Worm (Caenorhabditis elegans): Measurements from ENCODE around the gene dnc-2.

dnc-2 gene

ce11 chrIII:5922236-5922635, 3.3 kb downstream of the dnc-2 start:
- no peak for TF ChIP-seq unc-62 (GFP tag; optimal IDR thresholded peaks at IDR 0.05)

ce11 chrIII:5921067-5921678, 4.4 kb downstream of the dnc-2 start:
- no peak for TF ChIP-seq unc-62 (GFP tag; optimal IDR thresholded peaks at IDR 0.05)

DNA sequence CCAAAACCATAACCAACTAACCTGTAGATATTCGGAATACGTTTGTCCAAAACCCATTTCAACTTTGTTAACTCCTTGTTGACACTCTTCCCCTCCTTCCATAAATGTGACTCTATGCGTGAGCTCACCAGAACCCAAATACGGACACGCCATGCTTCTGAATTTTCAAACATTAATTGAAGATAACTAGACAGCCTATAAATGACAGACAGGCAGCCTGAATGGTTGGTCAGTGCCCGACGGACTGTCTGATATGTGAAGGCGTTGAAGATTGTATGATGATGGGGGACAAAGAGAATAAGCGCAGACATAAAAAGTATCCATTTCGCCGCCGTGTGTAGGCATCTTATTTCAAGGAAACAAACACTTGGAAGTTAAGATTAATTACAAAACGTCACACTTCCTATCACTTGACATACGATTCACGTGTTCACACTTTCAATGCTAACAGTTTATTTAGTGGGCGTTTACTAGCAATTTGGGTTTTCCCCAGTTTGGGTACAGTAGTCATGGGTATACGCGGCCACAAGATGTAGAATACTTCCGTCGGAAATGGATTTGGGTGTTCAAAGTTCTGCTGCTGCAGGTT, 5.7 kb downstream of the dnc-2 start, which contains the start of the genes tdo-2 and C28H8.2:
Gene tdo-2 (minus strand): TSS at position 157 of the 589 bp plus-strand sequence.
Gene C28H8.2 (plus strand): TSS at position 524 of the 589 bp plus-strand sequence.
- no peak for TF ChIP-seq unc-62 (GFP tag; optimal IDR thresholded peaks at IDR 0.05)

DNA sequence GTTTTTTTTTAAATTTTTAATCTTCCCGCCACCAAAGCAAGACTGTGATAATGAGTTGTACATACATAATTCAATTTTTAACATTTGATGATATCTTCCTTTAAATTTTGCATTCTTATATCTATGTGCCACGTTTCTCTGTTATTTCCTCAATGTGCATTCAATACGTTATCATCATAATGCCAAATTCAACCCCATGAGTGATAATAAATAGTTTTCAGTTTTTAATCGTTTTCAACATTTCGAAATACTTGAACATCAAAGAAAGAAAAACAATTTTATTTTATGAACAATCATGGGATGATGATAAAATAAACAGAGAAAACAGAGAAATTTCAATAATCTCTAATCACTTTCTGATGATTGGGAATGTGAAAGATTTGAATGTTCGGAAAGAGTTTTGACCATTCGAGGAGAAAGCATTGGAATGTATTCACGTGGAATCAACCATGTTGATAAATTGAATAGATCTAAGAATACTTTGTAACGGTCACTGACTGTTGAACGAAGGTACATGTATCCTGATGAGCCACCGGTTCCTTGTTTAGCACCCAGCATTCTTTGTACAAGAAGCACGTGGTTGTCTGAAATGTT, 8.1 kb downstream of the dnc-2 start:
- no peak for TF ChIP-seq unc-62 (GFP tag; optimal IDR thresholded peaks at IDR 0.05)

- no peak for TF ChIP-seq unc-62 (GFP tag; optimal IDR thresholded peaks at IDR 0.05)
Observed at ce11 chrIII:5915926-5916325, 9.6 kb downstream of the dnc-2 start.

ce11 chrIII:5914717-5915116, 10.8 kb downstream of the dnc-2 start:
- TF ChIP-seq unc-62 (GFP tag; optimal IDR thresholded peaks at IDR 0.05) = no peak

DNA sequence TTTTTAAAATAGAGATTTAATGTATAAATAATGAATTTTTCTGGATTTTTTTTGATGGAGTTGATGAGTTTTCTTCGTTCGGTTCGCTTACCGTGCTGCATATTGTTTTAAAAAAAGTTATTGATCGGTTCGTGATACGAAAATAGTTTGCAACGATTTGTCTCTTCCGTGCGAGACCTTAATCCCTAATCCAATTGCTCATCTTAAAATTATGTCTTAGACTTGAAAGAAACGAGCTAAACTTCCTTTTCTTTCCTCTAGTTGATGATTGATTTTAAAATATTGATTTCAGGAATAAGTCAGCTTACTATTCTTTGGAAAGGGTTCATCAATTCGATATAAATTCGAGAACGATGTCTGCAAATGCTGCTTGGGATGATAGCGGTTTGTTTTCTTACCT, 17.1 kb downstream of the dnc-2 start, which contains the start of gene C28H8.3:
Gene C28H8.3 (plus strand): TSS at position 293 of the 400 bp plus-strand sequence.
- no peak for TF ChIP-seq unc-62 (GFP tag; optimal IDR thresholded peaks at IDR 0.05)

ce11 chrIII:5906749-5907148, 18.8 kb downstream of the dnc-2 start, which contains the start of gene erd-2.2:
TSS of gene erd-2.2 (plus strand) at chrIII:5907049.
- TF ChIP-seq unc-62 (GFP tag; optimal IDR thresholded peaks at IDR 0.05) = no peak

ce11 chrIII:5906059-5906458, 19.5 kb downstream of the dnc-2 start, which contains the start of gene dpff-1:
TSS of gene dpff-1 (minus strand) at chrIII:5906346.
- TF ChIP-seq unc-62 (GFP tag; optimal IDR thresholded peaks at IDR 0.05) = no peak

DNA sequence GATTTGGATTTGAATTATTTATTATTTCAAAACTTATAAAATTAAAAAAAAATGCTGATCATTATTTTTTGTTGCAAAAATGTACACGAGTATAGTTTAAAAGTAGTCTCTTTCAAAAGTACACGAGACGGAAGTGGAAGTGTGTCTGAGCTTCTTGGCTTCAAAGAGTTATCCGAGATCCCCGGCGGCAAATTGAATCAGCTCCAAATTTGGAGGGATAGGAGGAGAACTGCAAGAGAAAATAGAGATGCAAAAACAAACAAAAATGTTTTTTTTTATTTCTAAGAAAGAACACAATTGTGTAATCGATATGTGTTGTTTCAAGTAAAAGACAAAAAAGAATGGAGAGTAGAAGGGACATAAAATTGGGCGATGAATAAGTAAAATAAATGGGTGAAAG, 23.0 kb downstream of the dnc-2 start:
- no peak for TF ChIP-seq unc-62 (GFP tag; optimal IDR thresholded peaks at IDR 0.05)

ce11 chrIII:5900709-5901108, 24.8 kb downstream of the dnc-2 start:
- TF ChIP-seq unc-62 (GFP tag; optimal IDR thresholded peaks at IDR 0.05) = no peak

DNA sequence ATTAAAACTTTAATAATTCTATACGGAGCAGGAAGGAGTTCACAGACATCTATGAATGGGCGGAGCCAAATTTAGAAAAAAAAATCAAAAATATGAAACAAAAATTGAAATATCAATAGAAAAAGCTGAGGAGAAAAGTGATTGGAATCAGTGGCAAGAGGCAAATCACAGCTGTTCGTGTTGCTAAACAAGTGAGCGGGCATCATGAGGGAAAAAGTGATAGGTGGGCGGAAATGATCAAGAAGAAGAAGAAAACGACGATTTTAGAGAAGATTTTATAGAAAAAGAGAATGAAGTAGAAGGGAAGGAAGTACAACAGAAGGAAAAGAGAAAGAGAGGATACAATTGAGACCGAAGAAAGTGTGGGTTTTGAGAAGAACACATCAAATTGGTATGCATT, 26.9 kb downstream of the dnc-2 start:
- no peak for TF ChIP-seq unc-62 (GFP tag; optimal IDR thresholded peaks at IDR 0.05)

- no peak for TF ChIP-seq unc-62 (GFP tag; optimal IDR thresholded peaks at IDR 0.05)
Observed at ce11 chrIII:5897468-5897867, 28.1 kb downstream of the dnc-2 start.

ce11 chrIII:5895913-5896312, 29.6 kb downstream of the dnc-2 start, which contains the start of gene pxl-1:
TSS of gene pxl-1 (minus strand) at chrIII:5896013.
- TF ChIP-seq unc-62 (GFP tag; optimal IDR thresholded peaks at IDR 0.05) = no peak

DNA sequence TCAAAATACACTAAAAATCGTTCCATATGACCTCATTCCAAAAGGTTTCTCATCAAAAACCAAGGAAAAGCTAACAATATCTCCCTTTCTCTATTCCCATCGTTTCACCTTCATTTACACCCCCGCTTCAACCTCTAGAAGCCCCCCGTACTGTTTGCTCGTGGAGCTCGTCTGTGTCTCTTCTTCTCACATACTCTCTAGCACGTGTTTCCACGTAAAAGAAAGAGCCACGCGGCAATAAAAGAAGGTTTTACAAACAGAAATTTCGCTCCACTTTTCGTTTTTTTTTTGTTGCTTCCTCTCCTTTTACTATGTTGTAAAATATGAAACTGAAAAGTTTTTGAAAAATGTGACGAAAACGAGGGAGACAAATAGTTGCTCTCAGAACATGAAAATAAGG, 32.6 kb downstream of the dnc-2 start:
- no peak for TF ChIP-seq unc-62 (GFP tag; optimal IDR thresholded peaks at IDR 0.05)

DNA sequence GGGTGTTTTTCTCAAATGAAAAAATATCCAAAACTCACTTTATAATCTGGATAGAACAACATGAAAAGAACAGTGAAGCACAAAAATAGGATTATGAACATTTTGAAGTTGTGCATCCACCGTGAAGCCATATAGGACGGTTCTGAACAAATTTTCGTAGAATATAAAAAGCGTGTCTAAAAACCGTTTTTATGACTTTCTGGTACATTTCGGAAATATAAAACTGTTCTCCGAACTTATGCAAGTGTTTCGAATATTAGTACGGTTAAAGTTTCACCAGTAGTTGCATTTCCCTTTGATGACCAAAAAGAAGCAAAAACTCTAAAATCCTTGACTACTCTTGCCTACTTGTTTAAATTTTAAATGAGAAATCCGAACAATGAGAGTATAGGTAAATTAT, 36.9 kb downstream of the dnc-2 start, which contains the start of gene C28H8.8:
Gene C28H8.8 (minus strand): TSS at position 101 of the 400 bp plus-strand sequence.
- no peak for TF ChIP-seq unc-62 (GFP tag; optimal IDR thresholded peaks at IDR 0.05)

DNA sequence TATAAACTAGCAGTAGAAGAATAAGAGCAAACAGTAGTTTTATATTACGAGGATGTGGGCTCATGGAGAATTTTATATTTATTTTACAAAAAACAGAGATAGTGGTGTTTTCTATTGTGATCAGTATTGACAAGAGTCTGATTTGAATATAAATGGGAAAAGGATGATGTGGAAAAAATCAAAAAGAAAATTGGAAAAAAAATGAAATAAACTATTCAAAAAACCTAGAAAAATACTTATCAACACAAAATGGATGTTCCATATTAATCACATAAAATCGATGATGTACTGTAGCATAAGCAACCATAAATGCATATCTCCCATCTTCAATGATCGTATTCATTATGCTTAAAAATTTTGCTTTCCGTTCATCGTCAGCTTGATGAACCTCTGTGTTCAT, 38.7 kb downstream of the dnc-2 start, which contains the start of gene C28H8.7:
Gene C28H8.7 (minus strand): TSS at position 101 of the 400 bp plus-strand sequence.
- no peak for TF ChIP-seq unc-62 (GFP tag; optimal IDR thresholded peaks at IDR 0.05)

All from whole organism, dauer.